Worm (Caenorhabditis elegans) whole organism, L3 larva: ENCODE results near the gene F07C4.10.

Source experiments
- R02D3.7 ChIP-seq: fragments of 150-350 bp; optimal IDR thresholded peaks from 2 replicates; lab custom pipeline; 2014; ENCODE audit warnings: missing biosample characterization, missing genetic modification characterization
- ceh-82 ChIP-seq: fragments of 150-350 bp; optimal IDR thresholded peaks from 2 replicates; lab custom pipeline; 2014; ENCODE audit warnings: missing biosample characterization, missing genetic modification characterization
- elt-1 ChIP-seq: fragments of 150-350 bp; optimal IDR thresholded peaks from 2 replicates; lab custom pipeline; 2014; ENCODE audit warnings: missing biosample characterization, missing genetic modification characterization
- fkh-10 ChIP-seq: sonication (generic microtip); optimal IDR thresholded peaks from 2 replicates; lab custom pipeline; 2017; ENCODE audit warnings: missing biosample characterization, missing genetic modification reagents, missing genetic modification characterization
- mdl-1 ChIP-seq: fragments of 150-350 bp; optimal IDR thresholded peaks from 2 replicates; lab custom pipeline; 2014; ENCODE audit warnings: missing biosample characterization, missing genetic modification characterization
- nhr-23 ChIP-seq: fragments of 150-350 bp; optimal IDR thresholded peaks from 2 replicates; lab custom pipeline; 2014; ENCODE audit warnings: missing biosample characterization, missing genetic modification reagents, missing genetic modification characterization
- nhr-28 ChIP-seq: fragments of 150-350 bp; optimal IDR thresholded peaks from 2 replicates; lab custom pipeline; 2014; ENCODE audit warnings: missing biosample characterization, missing genetic modification characterization
- nhr-77 ChIP-seq: fragments of 150-350 bp; optimal IDR thresholded peaks from 2 replicates; lab custom pipeline; 2014; ENCODE audit warnings: missing biosample characterization, missing genetic modification characterization
- snpc-4 ChIP-seq: fragments of 150-350 bp; optimal IDR thresholded peaks from 2 replicates; lab custom pipeline; 2014; ENCODE audit warnings: missing biosample characterization, missing genetic modification characterization

- TF ChIP-seq ceh-82 (tag; lab: Kevin White, UChicago) (no peak), mdl-1 (tag; lab: Kevin White, UChicago) (no peak), nhr-23 (tag; lab: Kevin White, UChicago) (no peak), elt-1 (no peak), nhr-28 (tag; lab: Kevin White, UChicago) (no peak), nhr-77 (tag; lab: Kevin White, UChicago) (no peak), snpc-4 (tag; lab: Kevin White, UChicago) (no peak), R02D3.7 (tag; lab: Kevin White, UChicago) (no peak), fkh-10 (GFP tag; lab: Kevin White, UChicago) (no peak)
Measured at ce11 chrV:7612044-7612443, 27.6 kb downstream of the F07C4.10 start, which contains the start of gene clec-215.
